Fruit fly (Drosophila melanogaster) whole organism, embryonic: ENCODE data around the gene Torsin.

Experiments
- CG10267 ChIP-seq: fragments of 200-800 bp; sonication (Bioruptor generic); optimal IDR thresholded peaks from 2 replicates; lab custom pipeline; 2018; ENCODE audit warnings: missing biosample characterization, mild to moderate bottlenecking, missing genetic modification characterization, moderate library complexity
- CG11247 ChIP-seq: fragments of 200-800 bp; sonication (Bioruptor generic); IDR thresholded peaks from 2 replicates; pipeline ENCODE4 v1.3.6; 2022; ENCODE audit warnings: missing biosample characterization, missing genetic modification characterization
- CG11456 ChIP-seq: fragments of 200-800 bp; sonication (Bioruptor generic); IDR thresholded peaks from 3 replicates; pipeline ENCODE4 v1.3.6; 2022; ENCODE audit warnings: missing biosample characterization, missing genetic modification characterization
- CG11560 ChIP-seq: fragments of 200-800 bp; sonication (Bioruptor generic); IDR thresholded peaks from 3 replicates; pipeline ENCODE4 v1.3.6; 2022; ENCODE audit warnings: missing biosample characterization, missing genetic modification characterization
- CG12155 ChIP-seq: fragments of 200-800 bp; sonication (Bioruptor generic); optimal IDR thresholded peaks from 3 replicates; lab custom pipeline; 2016; ENCODE audit warnings: missing biosample characterization, missing genetic modification characterization
- CG13894 ChIP-seq: fragments of 200-800 bp; sonication (Bioruptor generic); optimal IDR thresholded peaks from 3 replicates; lab custom pipeline; 2018; ENCODE audit warnings: missing biosample characterization, mild to moderate bottlenecking, missing genetic modification characterization, moderate library complexity
- CG15073 ChIP-seq: fragments of 200-800 bp; sonication (Bioruptor generic); optimal IDR thresholded peaks from 2 replicates; lab custom pipeline; 2016; ENCODE audit warnings: missing biosample characterization, missing genetic modification characterization
- CG18599 ChIP-seq: fragments of 200-800 bp; sonication (Bioruptor generic); optimal IDR thresholded peaks from 3 replicates; lab custom pipeline; 2017; ENCODE audit warnings: missing biosample characterization, missing genetic modification characterization, mild to moderate bottlenecking, moderate library complexity, missing genetic modification reagents
- CG2120 ChIP-seq: fragments of 200-800 bp; sonication (Bioruptor generic); optimal IDR thresholded peaks from 3 replicates; lab custom pipeline; 2016; ENCODE audit warnings: missing biosample characterization, missing genetic modification characterization
- CG31441 ChIP-seq: fragments of 200-800 bp; sonication (Bioruptor generic); IDR thresholded peaks from 2 replicates; pipeline ENCODE4 v1.3.6; 2022; ENCODE audit warnings: missing biosample characterization, missing genetic modification characterization
- CG4424 ChIP-seq: fragments of 200-800 bp; sonication (Bioruptor generic); optimal IDR thresholded peaks from 3 replicates; lab custom pipeline; 2016; ENCODE audit warnings: missing biosample characterization, missing genetic modification characterization
- CG4820 ChIP-seq: fragments of 200-800 bp; sonication (Bioruptor generic); optimal IDR thresholded peaks from 3 replicates; lab custom pipeline; 2016; ENCODE audit warnings: missing biosample characterization, missing genetic modification characterization
- CG4854 ChIP-seq: fragments of 200-800 bp; sonication (Bioruptor generic); optimal IDR thresholded peaks from 2 replicates; lab custom pipeline; 2016; ENCODE audit warnings: missing biosample characterization, missing genetic modification characterization, inconsistent platforms
- CG6854 ChIP-seq: fragments of 200-800 bp; sonication (Bioruptor generic); optimal IDR thresholded peaks from 3 replicates; lab custom pipeline; 2017; ENCODE audit warnings: missing biosample characterization, mild to moderate bottlenecking, missing genetic modification characterization
- CG7786 ChIP-seq: fragments of 200-800 bp; sonication (Bioruptor generic); optimal IDR thresholded peaks from 2 replicates; lab custom pipeline; 2016; ENCODE audit warnings: missing biosample characterization, missing genetic modification characterization
- CG8388 ChIP-seq: fragments of 200-800 bp; sonication (Bioruptor generic); optimal IDR thresholded peaks from 2 replicates; lab custom pipeline; 2019; ENCODE audit warnings: missing biosample characterization, mild to moderate bottlenecking, missing genetic modification characterization, moderate library complexity
- CG9215 ChIP-seq: fragments of 200-800 bp; sonication (Bioruptor generic); IDR thresholded peaks from 2 replicates; pipeline ENCODE4 v1.3.6; 2022; ENCODE audit warnings: missing biosample characterization, missing genetic modification characterization
- CG9797 ChIP-seq: fragments of 200-800 bp; sonication (Bioruptor generic); optimal IDR thresholded peaks from 3 replicates; lab custom pipeline; 2018; ENCODE audit warnings: missing biosample characterization, mild to moderate bottlenecking, missing genetic modification characterization
- CHES-1-like ChIP-seq: fragments of 200-800 bp; sonication (Bioruptor generic); optimal IDR thresholded peaks from 2 replicates; lab custom pipeline; 2016; ENCODE audit warnings: missing biosample characterization, missing genetic modification characterization
- CoRest ChIP-seq: fragments of 200-800 bp; sonication (Bioruptor generic); optimal IDR thresholded peaks from 3 replicates; lab custom pipeline; 2018; ENCODE audit warnings: missing biosample characterization, mild to moderate bottlenecking, missing genetic modification characterization, moderate library complexity
- Dfd ChIP-seq, 2 experiments: fragments of >200 bp; optimal IDR thresholded peaks; 2 replicates each; lab custom pipeline; 2017; ENCODE audit warnings: missing biosample characterization in 2 of 2, missing genetic modification characterization in 2 of 2
- E2f2 ChIP-seq: fragments of 200-800 bp; sonication (Bioruptor generic); IDR thresholded peaks from 2 replicates; pipeline ENCODE4 v1.3.6; 2022; ENCODE audit warnings: missing biosample characterization, missing genetic modification characterization
- Ets65A ChIP-seq: fragments of 200-800 bp; sonication (Bioruptor generic); peaks from one replicate; lab custom pipeline; 2016; ENCODE audit warnings: missing biosample characterization, missing genetic modification characterization
- HLH54F ChIP-seq: fragments of 200-800 bp; sonication (Bioruptor generic); optimal IDR thresholded peaks from 3 replicates; lab custom pipeline; 2016; ENCODE audit warnings: missing biosample characterization, missing genetic modification characterization
- HLHmδ ChIP-seq: fragments of 200-800 bp; sonication (Bioruptor generic); optimal IDR thresholded peaks from 2 replicates; lab custom pipeline; 2018; ENCODE audit warnings: missing biosample characterization, mild to moderate bottlenecking, missing genetic modification characterization, moderate library complexity
- HmgZ ChIP-seq: fragments of 200-800 bp; sonication (Bioruptor generic); optimal IDR thresholded peaks from 2 replicates; lab custom pipeline; 2018; ENCODE audit warnings: missing biosample characterization, mild to moderate bottlenecking, missing genetic modification characterization
- Hsf ChIP-seq: fragments of 200-800 bp; sonication (Bioruptor generic); optimal IDR thresholded peaks from 3 replicates; lab custom pipeline; 2016; ENCODE audit warnings: missing biosample characterization, missing genetic modification characterization
- MBD-R2 ChIP-seq: fragments of 200-800 bp; sonication (Bioruptor generic); IDR thresholded peaks from 2 replicates; pipeline ENCODE4 v1.3.6; 2022; ENCODE audit warnings: missing biosample characterization, missing genetic modification characterization
- NK7.1 ChIP-seq: fragments of 200-800 bp; sonication (Bioruptor generic); optimal IDR thresholded peaks from 3 replicates; lab custom pipeline; 2016; ENCODE audit warnings: missing biosample characterization, missing genetic modification characterization
- Nf-YA ChIP-seq: fragments of 200-800 bp; sonication (Bioruptor generic); IDR thresholded peaks from 2 replicates; pipeline ENCODE4 v1.3.6; 2022; ENCODE audit warnings: missing biosample characterization, missing genetic modification characterization
- PHDP ChIP-seq: fragments of 200-800 bp; sonication (Bioruptor generic); optimal IDR thresholded peaks from 3 replicates; lab custom pipeline; 2018; ENCODE audit warnings: missing biosample characterization, mild to moderate bottlenecking, missing genetic modification characterization, moderate library complexity
- Pdp1 ChIP-seq, 2 experiments: fragments of 200-800 bp; sonication (Bioruptor generic); optimal IDR thresholded peaks; 3 replicates each; lab custom pipeline; 2016; ENCODE audit warnings: missing biosample characterization in 2 of 2, missing genetic modification characterization in 2 of 2, mild to moderate bottlenecking in 1 of 2, moderate library complexity in 1 of 2
- YL-1 ChIP-seq: fragments of 200-800 bp; sonication (Bioruptor generic); optimal IDR thresholded peaks from 3 replicates; lab custom pipeline; 2017; ENCODE audit warnings: missing biosample characterization, mild to moderate bottlenecking, missing genetic modification characterization
- aop ChIP-seq: fragments of 200-800 bp; sonication (Bioruptor generic); IDR thresholded peaks from 2 replicates; pipeline ENCODE4 v1.3.6; 2022; ENCODE audit warnings: missing biosample characterization, missing genetic modification characterization
- dmrt99B ChIP-seq: fragments of 200-800 bp; sonication (Bioruptor generic); optimal IDR thresholded peaks from 2 replicates; lab custom pipeline; 2018; ENCODE audit warnings: missing biosample characterization, mild to moderate bottlenecking, missing genetic modification characterization, moderate library complexity
- emc ChIP-seq: fragments of 200-800 bp; sonication (Bioruptor generic); optimal IDR thresholded peaks from 2 replicates; lab custom pipeline; 2016; ENCODE audit warnings: missing biosample characterization, missing genetic modification characterization
- fd96Cb ChIP-seq: fragments of 200-800 bp; sonication (Bioruptor generic); optimal IDR thresholded peaks from 2 replicates; lab custom pipeline; 2018; ENCODE audit warnings: missing biosample characterization, mild to moderate bottlenecking, missing genetic modification characterization, moderate library complexity
- hb ChIP-seq: fragments of 200-800 bp; sonication (Bioruptor generic); IDR thresholded peaks from 3 replicates; pipeline ENCODE4 v1.3.6; 2022; ENCODE audit warnings: missing biosample characterization, missing genetic modification characterization; ENCODE audit not compliant: partially characterized antibody
- insv ChIP-seq, 2 experiments: fragments of 200-800 bp; sonication (Bioruptor generic); optimal IDR thresholded peaks; 3 replicates each; lab custom pipeline; 2016 to 2018; ENCODE audit warnings: missing biosample characterization in 2 of 2, missing genetic modification characterization in 2 of 2
- inv ChIP-seq: fragments of 200-800 bp; sonication (Bioruptor generic); IDR thresholded peaks from 2 replicates; pipeline ENCODE4 v1.3.6; 2022; ENCODE audit warnings: missing biosample characterization, missing genetic modification characterization; ENCODE audit not compliant: partially characterized antibody
- klu ChIP-seq: fragments of 200-800 bp; sonication (Bioruptor generic); IDR thresholded peaks from 2 replicates; pipeline ENCODE4 v1.3.6; 2022; ENCODE audit warnings: missing biosample characterization, missing genetic modification characterization
- lab ChIP-seq: fragments of 200-800 bp; sonication (Bioruptor generic); optimal IDR thresholded peaks from 3 replicates; lab custom pipeline; 2017; ENCODE audit warnings: missing biosample characterization, missing genetic modification characterization, mild to moderate bottlenecking, moderate library complexity, missing genetic modification reagents
- lbe ChIP-seq: fragments of 200-800 bp; sonication (Bioruptor generic); optimal IDR thresholded peaks from 2 replicates; lab custom pipeline; 2016; ENCODE audit warnings: missing biosample characterization, mild to moderate bottlenecking, missing genetic modification characterization
- mirr ChIP-seq: fragments of 200-800 bp; sonication (Bioruptor generic); optimal IDR thresholded peaks from 3 replicates; lab custom pipeline; 2018; ENCODE audit warnings: missing biosample characterization, mild to moderate bottlenecking, missing genetic modification characterization
- ranshi ChIP-seq: fragments of 200-800 bp; sonication (Bioruptor generic); IDR thresholded peaks from 2 replicates; pipeline ENCODE4 v1.3.6; 2022; ENCODE audit warnings: missing biosample characterization, missing genetic modification characterization
- run ChIP-seq: fragments of 200-800 bp; sonication (Bioruptor generic); optimal IDR thresholded peaks from 3 replicates; lab custom pipeline; 2018; ENCODE audit warnings: missing biosample characterization, mild to moderate bottlenecking, missing genetic modification characterization
- sqz ChIP-seq: fragments of 200-800 bp; sonication (Bioruptor generic); optimal IDR thresholded peaks from 3 replicates; lab custom pipeline; 2018; ENCODE audit warnings: missing biosample characterization, mild to moderate bottlenecking, missing genetic modification characterization
- stwl ChIP-seq: fragments of 200-800 bp; sonication (Bioruptor generic); optimal IDR thresholded peaks from 3 replicates; lab custom pipeline; 2018; ENCODE audit warnings: missing biosample characterization, mild to moderate bottlenecking, missing genetic modification characterization, moderate library complexity
- zen2 ChIP-seq: fragments of 200-800 bp; sonication (Bioruptor generic); IDR thresholded peaks from 3 replicates; pipeline ENCODE4 v1.3.6; 2022; ENCODE audit warnings: missing biosample characterization, missing genetic modification characterization; ENCODE audit not compliant: partially characterized antibody

Gene Torsin

DNA sequence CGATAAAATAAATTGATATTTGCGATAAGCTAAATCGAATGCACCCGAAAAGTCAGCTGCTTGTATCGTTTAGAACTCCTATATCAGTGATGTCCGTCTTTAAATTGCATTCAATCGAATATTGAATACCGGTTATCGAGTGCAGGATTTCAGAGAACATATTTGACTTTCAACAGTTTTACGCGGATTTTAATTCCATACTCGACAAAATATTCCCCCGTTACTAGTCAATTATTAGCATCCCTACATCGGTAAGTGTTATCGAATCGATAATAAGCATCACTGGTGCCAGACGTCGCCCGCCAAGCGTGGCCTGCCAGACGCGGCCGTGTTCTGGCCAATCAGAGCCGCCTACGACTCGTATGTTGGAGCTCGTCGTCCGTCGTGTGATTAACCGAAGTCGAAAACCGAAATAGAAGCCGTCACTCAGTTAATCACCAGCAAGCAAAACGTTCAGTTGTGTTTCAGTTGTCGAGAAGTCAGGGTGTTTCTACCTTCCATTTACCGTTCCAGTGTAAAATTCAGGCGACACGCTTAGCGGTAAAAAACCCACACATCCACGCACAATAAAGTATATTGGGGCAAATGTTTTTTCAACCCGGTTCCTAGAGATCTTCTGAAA lies 38.1 kb upstream of the Torsin start, which contains the start of gene ctp (continued):
- TF ChIP-seq mirr (GFP tag; lab: Kevin White, UChicago) (peak; percentile 64), CoRest (peak; percentile 51), run (tag; lab: Kevin White, UChicago) (no peak), CG18599 (GFP tag; lab: Kevin White, UChicago) (peak; percentile 44), zen2 (GFP tag; lab: Robert Waterston, UW) (peak; percentile 36; the same call in 1 of the 3 replicates), Ets65A (GFP tag; lab: Kevin White, UChicago) (peak; percentile 65), CG4424 (GFP tag; lab: Kevin White, UChicago) (peak; percentile 26), CG7786 (GFP tag; lab: Kevin White, UChicago) (peak; percentile 30), MBD-R2 (GFP tag; lab: Robert Waterston, UW) (peak; percentile 37; the same call in 1 of the 2 replicates), emc (GFP tag; lab: Kevin White, UChicago) (no peak), aop (GFP tag; lab: Robert Waterston, UW) (no peak), CHES-1-like (no peak), PHDP (tag; lab: Kevin White, UChicago) (peak; percentile 44), CG11456 (GFP tag; lab: Robert Waterston, UW) (0 out of 3 replicates have a peak, but pooled peaks have one; percentile 53), E2f2 (peak; percentile 55; the same call in 1 of the 2 replicates), insv (GFP tag; optimal IDR thresholded peaks at IDR 0.05; lab: Kevin White, UChicago) (peak in 1 of 2 experiments; percentile 24), CG9215 (GFP tag; lab: Robert Waterston, UW) (peak; percentile 28; the same call in 1 of the 2 replicates), NK7.1 (GFP tag; lab: Kevin White, UChicago) (no peak), CG12155 (GFP tag; lab: Kevin White, UChicago) (peak; percentile 40), HmgZ (peak; percentile 56), dmrt99B (tag; lab: Kevin White, UChicago) (peak; percentile 27), YL-1 (GFP tag; lab: Kevin White, UChicago) (peak; percentile 84), HLH54F (peak; percentile 67), Hsf (peak; percentile 41), Pdp1 (GFP tag; optimal IDR thresholded peaks at IDR 0.05; lab: Kevin White, UChicago) (peak; percentile 48 to 61), HLHmδ (peak; percentile 28), stwl (tag; lab: Kevin White, UChicago) (peak; percentile 97), CG31441 (GFP tag; lab: Robert Waterston, UW) (peak; percentile 47; the same call in 1 of the 2 replicates), CG10267 (tag; lab: Kevin White, UChicago) (peak; percentile 8), CG6854 (peak; percentile 52), CG4854 (GFP tag; lab: Kevin White, UChicago) (no peak), sqz (GFP tag; lab: Kevin White, UChicago) (peak; percentile 70), ranshi (GFP tag; lab: Robert Waterston, UW) (0 out of 2 replicates have a peak, but pooled peaks have one; percentile 4), CG11560 (tag; lab: Robert Waterston, UW) (peak; percentile 98), CG8388 (GFP tag; lab: Kevin White, UChicago) (peak; percentile 34), fd96Cb (tag; lab: Kevin White, UChicago) (peak; percentile 1), Dfd (GFP tag; optimal IDR thresholded peaks at IDR 0.05; lab: Kevin White, UChicago) (no peak), inv (GFP tag; lab: Robert Waterston, UW) (peak; percentile 43; the same call in 1 of the 2 replicates), CG11247 (GFP tag; lab: Robert Waterston, UW) (0 out of 2 replicates have a peak, but pooled peaks have one; percentile 27), Nf-YA (GFP tag; lab: Robert Waterston, UW) (peak; percentile 88), CG9797 (GFP tag; lab: Kevin White, UChicago) (peak; percentile 11), lbe (GFP tag; lab: Kevin White, UChicago) (peak; percentile 21), CG4820 (GFP tag; lab: Kevin White, UChicago) (no peak), CG2120 (GFP tag; lab: Kevin White, UChicago) (peak; percentile 80), CG13894 (peak; percentile 77), CG15073 (GFP tag; lab: Kevin White, UChicago) (no peak), lab (peak; percentile 65), klu (peak; percentile 36; the same call in 1 of the 2 replicates), hb (peak; percentile 69; the same call in 1 of the 3 replicates)
